Fruit fly (Drosophila melanogaster) whole organism, prepupa: Measurements from ENCODE around the gene BTBD9.

Experiments used
- Blimp-1 ChIP-seq: fragments of 200-800 bp; sonication (Bioruptor generic); optimal IDR thresholded peaks from 3 replicates; lab custom pipeline; 2017; ENCODE audit warnings: missing biosample characterization, missing genetic modification characterization, mild to moderate bottlenecking, moderate library complexity, missing genetic modification reagents
- CG10631 ChIP-seq: fragments of 200-800 bp; sonication (Bioruptor generic); optimal IDR thresholded peaks from 2 replicates; lab custom pipeline; 2016; ENCODE audit warnings: missing biosample characterization, missing genetic modification characterization
- CG10669 ChIP-seq: fragments of 200-800 bp; sonication (Bioruptor generic); optimal IDR thresholded peaks from 3 replicates; lab custom pipeline; 2018; ENCODE audit warnings: missing biosample characterization, mild to moderate bottlenecking, missing genetic modification characterization, moderate library complexity
- CG11294 ChIP-seq: fragments of 200-800 bp; sonication (Bioruptor generic); IDR thresholded peaks from 2 replicates; pipeline ENCODE4 v1.3.6; 2022; ENCODE audit warnings: missing biosample characterization, missing genetic modification characterization
- CG11762 ChIP-seq: fragments of 200-800 bp; sonication (Bioruptor generic); optimal IDR thresholded peaks from 3 replicates; lab custom pipeline; 2016; ENCODE audit warnings: missing biosample characterization, missing genetic modification characterization; ENCODE audit not compliant: insufficient read depth
- CG11902 ChIP-seq: fragments of 200-800 bp; sonication (Bioruptor generic); optimal IDR thresholded peaks from 3 replicates; lab custom pipeline; 2016; ENCODE audit warnings: missing biosample characterization, missing genetic modification characterization
- CG15336 ChIP-seq: fragments of 200-800 bp; sonication (Bioruptor generic); IDR thresholded peaks from 2 replicates; pipeline ENCODE4 v1.3.6; 2022; ENCODE audit warnings: missing biosample characterization, missing genetic modification characterization
- CG1621 ChIP-seq: fragments of 200-800 bp; sonication (Bioruptor generic); optimal IDR thresholded peaks from 3 replicates; lab custom pipeline; 2018; ENCODE audit warnings: missing biosample characterization, mild to moderate bottlenecking, missing genetic modification characterization
- CG3032 ChIP-seq: fragments of 200-800 bp; optimal IDR thresholded peaks from 2 replicates; lab custom pipeline; 2019; ENCODE audit warnings: missing biosample characterization, mild to moderate bottlenecking, missing genetic modification characterization, moderate library complexity
- CG31627 ChIP-seq: fragments of 200-800 bp; sonication (Bioruptor generic); optimal IDR thresholded peaks from 3 replicates; lab custom pipeline; 2016; ENCODE audit warnings: missing biosample characterization, missing genetic modification characterization
- CG32006 ChIP-seq: fragments of 200-800 bp; sonication (Bioruptor generic); optimal IDR thresholded peaks from 3 replicates; lab custom pipeline; 2017; ENCODE audit warnings: missing biosample characterization, mild to moderate bottlenecking, missing genetic modification characterization
- CG34406 ChIP-seq: fragments of 200-800 bp; sonication (Bioruptor generic); optimal IDR thresholded peaks from 3 replicates; lab custom pipeline; 2016; ENCODE audit warnings: missing biosample characterization, missing genetic modification characterization
- CG4318 ChIP-seq: fragments of 200-800 bp; sonication (Bioruptor generic); optimal IDR thresholded peaks from 3 replicates; lab custom pipeline; 2017; ENCODE audit warnings: missing biosample characterization, mild to moderate bottlenecking, missing genetic modification characterization
- CG6276 ChIP-seq: fragments of 200-800 bp; sonication (Bioruptor generic); optimal IDR thresholded peaks from 2 replicates; lab custom pipeline; 2017; ENCODE audit warnings: missing biosample characterization, mild to moderate bottlenecking, missing genetic modification characterization
- CG6792 ChIP-seq: fragments of 200-800 bp; sonication (Bioruptor generic); optimal IDR thresholded peaks from 3 replicates; lab custom pipeline; 2016; ENCODE audit warnings: missing biosample characterization, missing genetic modification characterization
- CG6808 ChIP-seq: fragments of 200-800 bp; sonication (Bioruptor generic); optimal IDR thresholded peaks from 3 replicates; lab custom pipeline; 2017; ENCODE audit warnings: missing biosample characterization, missing genetic modification characterization, mild to moderate bottlenecking, moderate library complexity, missing genetic modification reagents
- CG6854 ChIP-seq: fragments of 200-800 bp; sonication (Bioruptor generic); optimal IDR thresholded peaks from 2 replicates; lab custom pipeline; 2017; ENCODE audit warnings: missing biosample characterization, mild to moderate bottlenecking, missing genetic modification characterization
- CG7368 ChIP-seq: fragments of 200-800 bp; sonication (Bioruptor generic); optimal IDR thresholded peaks from 3 replicates; lab custom pipeline; 2016; ENCODE audit warnings: missing biosample characterization, missing genetic modification characterization
- CG8319 ChIP-seq: fragments of 200-800 bp; sonication (Bioruptor generic); optimal IDR thresholded peaks from 3 replicates; lab custom pipeline; 2016; ENCODE audit warnings: missing biosample characterization, missing genetic modification characterization
- CG8632 ChIP-seq: fragments of 200-800 bp; sonication (Bioruptor generic); optimal IDR thresholded peaks from 3 replicates; lab custom pipeline; 2016; ENCODE audit warnings: missing biosample characterization, missing genetic modification characterization
- CG9139 ChIP-seq: fragments of 200-800 bp; sonication (Bioruptor generic); optimal IDR thresholded peaks from 3 replicates; lab custom pipeline; 2017; ENCODE audit warnings: missing biosample characterization, mild to moderate bottlenecking, missing genetic modification characterization
- Eip75B ChIP-seq: fragments of 200-800 bp; sonication (Bioruptor generic); optimal IDR thresholded peaks from 3 replicates; lab custom pipeline; 2016; ENCODE audit warnings: missing biosample characterization, missing genetic modification characterization
- Eip78C ChIP-seq: fragments of 200-800 bp; sonication (Bioruptor generic); peaks from one replicate; lab custom pipeline; 2016; ENCODE audit warnings: missing biosample characterization, missing genetic modification characterization
- Ets96B ChIP-seq: fragments of 200-800 bp; optimal IDR thresholded peaks from 2 replicates; lab custom pipeline; 2019; ENCODE audit warnings: missing biosample characterization, mild to moderate bottlenecking, missing genetic modification characterization, moderate library complexity
- Gug ChIP-seq: fragments of 200-800 bp; sonication (Bioruptor generic); IDR thresholded peaks from 2 replicates; pipeline ENCODE4 v1.3.6; 2022; ENCODE audit warnings: missing biosample characterization, missing genetic modification characterization
- Hr39 ChIP-seq: fragments of 200-800 bp; sonication (Bioruptor generic); optimal IDR thresholded peaks from 2 replicates; lab custom pipeline; 2016; ENCODE audit warnings: missing biosample characterization, missing genetic modification characterization
- Hr4 ChIP-seq: fragments of 200-800 bp; sonication (Bioruptor generic); optimal IDR thresholded peaks from 3 replicates; lab custom pipeline; 2016; ENCODE audit warnings: missing biosample characterization, missing genetic modification characterization
- Lpt ChIP-seq: fragments of 200-800 bp; sonication (Bioruptor generic); optimal IDR thresholded peaks from 3 replicates; lab custom pipeline; 2016; ENCODE audit warnings: missing biosample characterization, missing genetic modification characterization
- Met ChIP-seq: fragments of 200-800 bp; sonication (Bioruptor generic); optimal IDR thresholded peaks from 3 replicates; lab custom pipeline; 2016; ENCODE audit warnings: missing biosample characterization, missing genetic modification characterization
- Smox ChIP-seq: fragments of 200-800 bp; sonication (Bioruptor generic); optimal IDR thresholded peaks from 3 replicates; lab custom pipeline; 2016; ENCODE audit warnings: missing biosample characterization, missing genetic modification characterization
- Sox102F ChIP-seq: fragments of 200-800 bp; sonication (Bioruptor generic); optimal IDR thresholded peaks from 2 replicates; lab custom pipeline; 2016; ENCODE audit warnings: missing biosample characterization, mild to moderate bottlenecking, missing genetic modification characterization
- Sox14 ChIP-seq: fragments of 200-800 bp; sonication (Bioruptor generic); optimal IDR thresholded peaks from 3 replicates; lab custom pipeline; 2016; ENCODE audit warnings: missing biosample characterization, missing genetic modification characterization
- achi ChIP-seq: fragments of 200-800 bp; sonication (Bioruptor generic); optimal IDR thresholded peaks from 3 replicates; lab custom pipeline; 2016; ENCODE audit warnings: missing biosample characterization, missing genetic modification characterization
- cyc ChIP-seq: fragments of 200-800 bp; sonication (Bioruptor generic); optimal IDR thresholded peaks from 3 replicates; lab custom pipeline; 2016; ENCODE audit warnings: missing biosample characterization, missing genetic modification characterization
- dsx ChIP-seq: fragments of 200-800 bp; optimal IDR thresholded peaks from 3 replicates; lab custom pipeline; 2019; ENCODE audit warnings: missing biosample characterization, mild to moderate bottlenecking, missing genetic modification characterization, moderate library complexity; ENCODE audit not compliant: poor library complexity, severe bottlenecking
- esn ChIP-seq: fragments of 200-800 bp; sonication (Bioruptor generic); optimal IDR thresholded peaks from 2 replicates; lab custom pipeline; 2016; ENCODE audit warnings: missing biosample characterization, mild to moderate bottlenecking, missing genetic modification characterization, moderate library complexity
- fd59A ChIP-seq: fragments of 200-800 bp; sonication (Bioruptor generic); optimal IDR thresholded peaks from 2 replicates; lab custom pipeline; 2017; ENCODE audit warnings: missing biosample characterization, mild to moderate bottlenecking, missing genetic modification characterization, missing genetic modification reagents
- fd85E ChIP-seq: fragments of 200-800 bp; sonication (Bioruptor generic); optimal IDR thresholded peaks from 3 replicates; lab custom pipeline; 2016; ENCODE audit warnings: missing biosample characterization, missing genetic modification characterization
- fkh ChIP-seq: fragments of 200-800 bp; sonication (Bioruptor generic); optimal IDR thresholded peaks from 3 replicates; lab custom pipeline; 2017; ENCODE audit warnings: missing biosample characterization, mild to moderate bottlenecking, missing genetic modification characterization, moderate library complexity
- lz ChIP-seq: fragments of 200-800 bp; sonication (Bioruptor generic); optimal IDR thresholded peaks from 3 replicates; lab custom pipeline; 2016; ENCODE audit warnings: missing biosample characterization, missing genetic modification characterization
- net ChIP-seq: fragments of 200-800 bp; sonication (Bioruptor generic); optimal IDR thresholded peaks from 3 replicates; lab custom pipeline; 2016; ENCODE audit warnings: missing biosample characterization, missing genetic modification characterization
- pdm3 ChIP-seq: fragments of 200-800 bp; sonication (Bioruptor generic); optimal IDR thresholded peaks from 3 replicates; lab custom pipeline; 2016; ENCODE audit warnings: missing biosample characterization, missing genetic modification characterization
- salr ChIP-seq, 2 experiments: fragments of 200-800 bp; sonication (Bioruptor generic); optimal IDR thresholded peaks; 3 replicates each; lab custom pipeline; 2016 to 2018; ENCODE audit warnings: missing biosample characterization in 2 of 2, missing genetic modification characterization in 2 of 2, mild to moderate bottlenecking in 1 of 2
- spab ChIP-seq: fragments of 200-800 bp; sonication (Bioruptor generic); optimal IDR thresholded peaks from 2 replicates; lab custom pipeline; 2017; ENCODE audit warnings: missing biosample characterization, mild to moderate bottlenecking, missing genetic modification characterization, missing genetic modification reagents
- svp ChIP-seq: fragments of 200-800 bp; sonication (Bioruptor generic); peaks from one replicate; lab custom pipeline; 2016; ENCODE audit warnings: missing biosample characterization, missing genetic modification characterization
- topi ChIP-seq: fragments of 200-800 bp; sonication (Bioruptor generic); optimal IDR thresholded peaks from 3 replicates; lab custom pipeline; 2016; ENCODE audit warnings: missing biosample characterization, missing genetic modification characterization
- vri ChIP-seq: fragments of 200-800 bp; sonication (Bioruptor generic); optimal IDR thresholded peaks from 3 replicates; lab custom pipeline; 2016; ENCODE audit warnings: missing biosample characterization, mild to moderate bottlenecking, missing genetic modification characterization

The BTBD9 gene

dm6 chrX:10804042-10804441, 35.7 kb downstream of the BTBD9 start (continued):
- TF ChIP-seq pdm3 (peak; percentile 24), Blimp-1 (GFP tag; lab: Kevin White, UChicago) (no peak), fd85E (GFP tag; lab: Kevin White, UChicago) (no peak), lz (GFP tag; lab: Kevin White, UChicago) (peak; percentile 2), Eip75B (no peak), Lpt (GFP tag; lab: Kevin White, UChicago) (no peak), Met (GFP tag; lab: Kevin White, UChicago) (peak; percentile 35), dsx (GFP tag; lab: Kevin White, UChicago) (no peak), CG6276 (GFP tag; lab: Kevin White, UChicago) (no peak), CG11762 (GFP tag; lab: Kevin White, UChicago) (no peak), CG4318 (GFP tag; lab: Kevin White, UChicago) (no peak), CG11294 (no peak), fd59A (GFP tag; lab: Kevin White, UChicago) (no peak), vri (GFP tag; lab: Kevin White, UChicago) (no peak)

DNA sequence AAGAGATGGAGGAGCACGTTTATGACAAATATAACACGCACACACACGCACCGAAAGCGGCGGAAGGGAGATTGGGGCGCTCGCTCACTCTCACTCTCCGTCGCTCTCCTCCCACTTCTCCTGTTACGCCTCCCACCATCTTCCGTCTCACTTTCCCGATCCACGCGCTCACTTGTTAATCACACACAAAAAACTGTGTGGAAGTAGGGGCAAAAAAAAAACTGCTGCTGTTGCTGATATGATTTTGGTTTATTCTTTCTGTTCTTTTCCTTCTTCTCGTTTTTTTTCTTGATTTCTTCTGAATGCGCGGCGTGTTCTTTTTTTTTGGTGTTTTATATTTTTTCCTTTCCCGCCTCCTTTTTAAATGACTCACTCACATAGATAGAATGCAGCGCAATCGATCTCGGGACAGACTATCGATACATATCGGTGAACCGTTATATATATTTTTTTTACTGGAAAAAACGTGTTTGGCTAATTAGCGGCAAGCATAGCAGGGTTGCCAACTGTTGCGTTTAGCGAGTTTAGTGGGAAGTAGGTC, 37.4 kb downstream of the BTBD9 start:
- TF ChIP-seq cyc (GFP tag; lab: Kevin White, UChicago), result no peak
- peak; percentile 48 for TF ChIP-seq CG6792 (GFP tag; lab: Kevin White, UChicago)
- peak; percentile 42 for TF ChIP-seq esn (GFP tag; lab: Kevin White, UChicago)
- peak; percentile 78 for TF ChIP-seq vri (GFP tag; lab: Kevin White, UChicago)
- peak; percentile 52 for TF ChIP-seq CG7368
- TF ChIP-seq Blimp-1 (GFP tag; lab: Kevin White, UChicago), result peak; percentile 95
- peak; percentile 17 for TF ChIP-seq Hr4 (GFP tag; lab: Kevin White, UChicago)
- peak; percentile 38 for TF ChIP-seq achi (GFP tag; lab: Kevin White, UChicago)
- TF ChIP-seq CG32006, result peak; percentile 45
- TF ChIP-seq CG6854 (GFP tag; lab: Kevin White, UChicago), result peak; percentile 84
- TF ChIP-seq CG34406 (GFP tag; lab: Kevin White, UChicago), result peak; percentile 70
- peak; percentile 79 for TF ChIP-seq Eip78C (GFP tag; lab: Kevin White, UChicago)
- TF ChIP-seq topi (GFP tag; lab: Kevin White, UChicago), result peak; percentile 46
- peak; percentile 54 for TF ChIP-seq pdm3
- TF ChIP-seq CG3032 (tag; lab: Kevin White, UChicago), result peak; percentile 66
- TF ChIP-seq salr (GFP tag; optimal IDR thresholded peaks at IDR 0.05; lab: Kevin White, UChicago), result peak; percentile 11 to 19
- peak; percentile 83 for TF ChIP-seq spab (GFP tag; lab: Kevin White, UChicago)
- peak; percentile 75 for TF ChIP-seq Sox102F (GFP tag; lab: Kevin White, UChicago)
- peak; percentile 26 for TF ChIP-seq Sox14
- TF ChIP-seq CG1621 (tag; lab: Kevin White, UChicago), result peak; percentile 85
- TF ChIP-seq CG11902 (GFP tag; lab: Kevin White, UChicago), result no peak
- TF ChIP-seq CG11294, result peak; percentile 37; the same call in 1 of the 2 replicates
- TF ChIP-seq CG11762 (GFP tag; lab: Kevin White, UChicago), result peak; percentile 62
- TF ChIP-seq fd85E (GFP tag; lab: Kevin White, UChicago), result no peak
- no peak for TF ChIP-seq CG31627 (GFP tag; lab: Kevin White, UChicago)
- peak; percentile 39 for TF ChIP-seq fkh (GFP tag; lab: Kevin White, UChicago)
- peak; percentile 70 for TF ChIP-seq net
- peak; percentile 27 for TF ChIP-seq lz (GFP tag; lab: Kevin White, UChicago)
- peak; percentile 59 for TF ChIP-seq Gug (GFP tag; lab: Robert Waterston, UW)
- peak; percentile 76 for TF ChIP-seq svp (GFP tag; lab: Kevin White, UChicago)
- peak; percentile 90 for TF ChIP-seq CG6808
- TF ChIP-seq CG8319, result peak; percentile 39
- TF ChIP-seq Ets96B (tag; lab: Kevin White, UChicago), result peak; percentile 68
- TF ChIP-seq CG6276 (GFP tag; lab: Kevin White, UChicago), result peak; percentile 76
- TF ChIP-seq Met (GFP tag; lab: Kevin White, UChicago), result peak; percentile 70
- TF ChIP-seq CG4318 (GFP tag; lab: Kevin White, UChicago), result no peak
- TF ChIP-seq fd59A (GFP tag; lab: Kevin White, UChicago), result peak; percentile 39
- peak; percentile 62 for TF ChIP-seq CG8632 (GFP tag; lab: Kevin White, UChicago)
- TF ChIP-seq CG10669, result peak; percentile 76
- peak; percentile 47 for TF ChIP-seq Smox
- peak; percentile 93 for TF ChIP-seq CG9139
- TF ChIP-seq CG15336 (GFP tag; lab: Robert Waterston, UW), result peak; percentile 50
- TF ChIP-seq Hr39, result no peak
- TF ChIP-seq CG10631 (GFP tag; lab: Kevin White, UChicago), result peak; percentile 11
